Fruit fly (Drosophila melanogaster) whole organism, embryonic: Measurements from ENCODE around the gene CG14024.

Source experiments
- Adf1 ChIP-seq: fragments of 200-800 bp; sonication (Bioruptor generic); IDR thresholded peaks from 2 replicates; pipeline ENCODE4 v1.3.6; 2022; ENCODE audit warnings: missing biosample characterization, missing genetic modification characterization
- Atf6 ChIP-seq: fragments of 200-800 bp; sonication (Bioruptor generic); IDR thresholded peaks from 2 replicates; pipeline ENCODE4 v1.3.6; 2022; ENCODE audit warnings: missing biosample characterization, missing genetic modification characterization
- BtbVII ChIP-seq: fragments of 200-800 bp; sonication (Bioruptor generic); optimal IDR thresholded peaks from 3 replicates; lab custom pipeline; 2017; ENCODE audit warnings: missing biosample characterization, mild to moderate bottlenecking, missing genetic modification characterization
- CG10979 ChIP-seq: fragments of 200-800 bp; sonication (Bioruptor generic); optimal IDR thresholded peaks from 2 replicates; lab custom pipeline; 2018; ENCODE audit warnings: missing biosample characterization, mild to moderate bottlenecking, missing genetic modification characterization, moderate library complexity
- CG12769 ChIP-seq: fragments of 200-800 bp; sonication (Bioruptor generic); optimal IDR thresholded peaks from 2 replicates; lab custom pipeline; 2019; ENCODE audit warnings: missing biosample characterization, mild to moderate bottlenecking, missing genetic modification characterization, moderate library complexity
- CG12942 ChIP-seq: fragments of 200-800 bp; sonication (Bioruptor generic); optimal IDR thresholded peaks from 3 replicates; lab custom pipeline; 2016; ENCODE audit warnings: missing biosample characterization, missing genetic modification characterization
- CG17361 ChIP-seq: fragments of 200-800 bp; sonication (Bioruptor generic); IDR thresholded peaks from 3 replicates; pipeline ENCODE4 v1.3.6; 2022; ENCODE audit warnings: missing biosample characterization, missing genetic modification characterization
- CG17802 ChIP-seq: fragments of 200-800 bp; sonication (Bioruptor generic); optimal IDR thresholded peaks from 2 replicates; lab custom pipeline; 2018; ENCODE audit warnings: missing biosample characterization, mild to moderate bottlenecking, missing genetic modification characterization, moderate library complexity
- CG18619 ChIP-seq: fragments of 200-800 bp; sonication (Bioruptor generic); optimal IDR thresholded peaks from 3 replicates; lab custom pipeline; 2017; ENCODE audit warnings: missing biosample characterization, mild to moderate bottlenecking, missing genetic modification characterization
- CG32767 ChIP-seq: fragments of 200-800 bp; sonication (Bioruptor generic); IDR thresholded peaks from 2 replicates; pipeline ENCODE4 v1.3.6; 2022; ENCODE audit warnings: missing biosample characterization, missing genetic modification characterization
- CG32772 ChIP-seq: fragments of 200-800 bp; sonication (Bioruptor generic); IDR thresholded peaks from 2 replicates; pipeline ENCODE4 v1.3.6; 2022; ENCODE audit warnings: missing biosample characterization, missing genetic modification characterization
- CG3838 ChIP-seq: fragments of 200-800 bp; sonication (Bioruptor generic); optimal IDR thresholded peaks from 3 replicates; lab custom pipeline; 2016; ENCODE audit warnings: missing biosample characterization, missing genetic modification characterization
- CG42726 ChIP-seq: fragments of 200-800 bp; sonication (Bioruptor generic); IDR thresholded peaks from 2 replicates; pipeline ENCODE4 v1.3.6; 2022; ENCODE audit warnings: missing biosample characterization, missing genetic modification characterization; ENCODE audit not compliant: partially characterized antibody
- CG4854 ChIP-seq: fragments of 200-800 bp; sonication (Bioruptor generic); optimal IDR thresholded peaks from 2 replicates; lab custom pipeline; 2016; ENCODE audit warnings: missing biosample characterization, missing genetic modification characterization, inconsistent platforms
- CG5180 ChIP-seq: fragments of 200-800 bp; sonication (Bioruptor generic); optimal IDR thresholded peaks from 3 replicates; lab custom pipeline; 2017; ENCODE audit warnings: missing biosample characterization, missing genetic modification characterization, mild to moderate bottlenecking, moderate library complexity, missing genetic modification reagents
- CG7271 ChIP-seq: fragments of 200-800 bp; sonication (Bioruptor generic); optimal IDR thresholded peaks from 2 replicates; lab custom pipeline; 2018; ENCODE audit warnings: missing biosample characterization, mild to moderate bottlenecking, missing genetic modification characterization, moderate library complexity
- CG8290 ChIP-seq, 3 experiments: fragments of 200-800 bp; sonication (Bioruptor generic); optimal IDR thresholded peaks; 2 replicates each; lab custom pipeline; 2016 to 2019; ENCODE audit warnings: missing biosample characterization in 3 of 3, missing genetic modification characterization in 3 of 3, mild to moderate bottlenecking in 2 of 3, moderate library complexity in 1 of 3
- CG8944 ChIP-seq: fragments of 200-800 bp; sonication (Bioruptor generic); optimal IDR thresholded peaks from 3 replicates; lab custom pipeline; 2016; ENCODE audit warnings: missing biosample characterization, missing genetic modification characterization
- CG9437 ChIP-seq: fragments of 200-800 bp; sonication (Bioruptor generic); optimal IDR thresholded peaks from 2 replicates; lab custom pipeline; 2018; ENCODE audit warnings: missing biosample characterization, mild to moderate bottlenecking, missing genetic modification characterization
- Dp ChIP-seq: fragments of 200-800 bp; sonication (Bioruptor generic); optimal IDR thresholded peaks from 2 replicates; lab custom pipeline; 2018; ENCODE audit warnings: missing biosample characterization, mild to moderate bottlenecking, missing genetic modification characterization, moderate library complexity
- Ets65A ChIP-seq: fragments of 200-800 bp; sonication (Bioruptor generic); peaks from one replicate; lab custom pipeline; 2016; ENCODE audit warnings: missing biosample characterization, missing genetic modification characterization
- Fer2 ChIP-seq: fragments of 200-800 bp; sonication (Bioruptor generic); optimal IDR thresholded peaks from 2 replicates; lab custom pipeline; 2018; ENCODE audit warnings: missing biosample characterization, mild to moderate bottlenecking, missing genetic modification characterization, moderate library complexity
- HLH4C ChIP-seq: fragments of 200-800 bp; sonication (Bioruptor generic); IDR thresholded peaks from 3 replicates; pipeline ENCODE4 v1.3.6; 2022; ENCODE audit warnings: missing biosample characterization, missing genetic modification characterization; ENCODE audit not compliant: partially characterized antibody
- HLHmδ ChIP-seq: fragments of 200-800 bp; sonication (Bioruptor generic); optimal IDR thresholded peaks from 2 replicates; lab custom pipeline; 2018; ENCODE audit warnings: missing biosample characterization, mild to moderate bottlenecking, missing genetic modification characterization, moderate library complexity
- HmgD ChIP-seq: fragments of 200-800 bp; sonication (Bioruptor generic); optimal IDR thresholded peaks from 3 replicates; lab custom pipeline; 2016; ENCODE audit warnings: missing biosample characterization, missing genetic modification characterization
- Pdp1 ChIP-seq, 2 experiments: fragments of 200-800 bp; sonication (Bioruptor generic); optimal IDR thresholded peaks; 3 replicates each; lab custom pipeline; 2016; ENCODE audit warnings: missing biosample characterization in 2 of 2, missing genetic modification characterization in 2 of 2, mild to moderate bottlenecking in 1 of 2, moderate library complexity in 1 of 2
- Ptx1 ChIP-seq: fragments of 200-800 bp; sonication (Bioruptor generic); IDR thresholded peaks from 2 replicates; pipeline ENCODE4 v1.3.6; 2022; ENCODE audit warnings: missing biosample characterization, missing genetic modification characterization
- Ravus ChIP-seq: fragments of 200-800 bp; sonication (Bioruptor generic); IDR thresholded peaks from 2 replicates; pipeline ENCODE4 v1.3.6; 2022; ENCODE audit warnings: missing biosample characterization, missing genetic modification characterization
- Sox102F ChIP-seq: fragments of 200-800 bp; sonication (Bioruptor generic); optimal IDR thresholded peaks from 2 replicates; lab custom pipeline; 2018; ENCODE audit warnings: missing biosample characterization, mild to moderate bottlenecking, missing genetic modification characterization, moderate library complexity
- Vsx1 ChIP-seq: fragments of 200-800 bp; sonication (Bioruptor generic); optimal IDR thresholded peaks from 2 replicates; lab custom pipeline; 2017; ENCODE audit warnings: missing biosample characterization, mild to moderate bottlenecking, missing genetic modification characterization, missing genetic modification reagents
- bsh ChIP-seq, 2 experiments: fragments of 200-800 bp; sonication (Bioruptor generic); optimal IDR thresholded peaks; 2 replicates each; lab custom pipeline; 2017 to 2018; ENCODE audit warnings: mild to moderate bottlenecking in 2 of 2, missing biosample characterization in 2 of 2, missing genetic modification characterization in 2 of 2, moderate library complexity in 1 of 2
- crol ChIP-seq: fragments of 200-800 bp; sonication (Bioruptor generic); IDR thresholded peaks from 2 replicates; pipeline ENCODE4 v1.3.6; 2022; ENCODE audit warnings: missing biosample characterization, missing genetic modification characterization
- da ChIP-seq: fragments of 200-800 bp; sonication (Bioruptor generic); optimal IDR thresholded peaks from 2 replicates; lab custom pipeline; 2016; ENCODE audit warnings: missing biosample characterization, missing genetic modification characterization
- dmrt99B ChIP-seq: fragments of 200-800 bp; sonication (Bioruptor generic); optimal IDR thresholded peaks from 2 replicates; lab custom pipeline; 2018; ENCODE audit warnings: missing biosample characterization, mild to moderate bottlenecking, missing genetic modification characterization, moderate library complexity
- esg ChIP-seq: fragments of 200-800 bp; sonication (Bioruptor generic); conservative IDR thresholded peaks from 2 replicates; pipeline ENCODE4 v1.3.6; 2022; ENCODE audit warnings: missing biosample characterization, missing genetic modification characterization
- ewg ChIP-seq: fragments of 200-800 bp; sonication (Bioruptor generic); optimal IDR thresholded peaks from 3 replicates; lab custom pipeline; 2017; ENCODE audit warnings: mild to moderate bottlenecking, missing biosample characterization, missing genetic modification reagents, missing genetic modification characterization
- fd3F ChIP-seq: fragments of 200-800 bp; sonication (Bioruptor generic); optimal IDR thresholded peaks from 2 replicates; lab custom pipeline; 2018; ENCODE audit warnings: missing biosample characterization, mild to moderate bottlenecking, missing genetic modification characterization, moderate library complexity
- fd64A ChIP-seq: fragments of 200-800 bp; sonication (Bioruptor generic); optimal IDR thresholded peaks from 3 replicates; lab custom pipeline; 2018; ENCODE audit warnings: missing biosample characterization, mild to moderate bottlenecking, missing genetic modification characterization
- jing ChIP-seq: fragments of 200-800 bp; sonication (Bioruptor generic); optimal IDR thresholded peaks from 2 replicates; lab custom pipeline; 2018; ENCODE audit warnings: missing biosample characterization, mild to moderate bottlenecking, missing genetic modification characterization
- lola ChIP-seq, 3 experiments: fragments of >200 bp in 2 of 3; fragments of 200-800 bp in 1 of 3; sonication (Bioruptor generic) in 1 of 3; optimal IDR thresholded peaks; 2 replicates each; lab custom pipeline; 2017 to 2019; ENCODE audit warnings: missing biosample characterization in 3 of 3, missing genetic modification characterization in 3 of 3, mild to moderate bottlenecking in 1 of 3, moderate library complexity in 1 of 3
- pb ChIP-seq: fragments of 200-800 bp; sonication (Bioruptor generic); optimal IDR thresholded peaks from 3 replicates; lab custom pipeline; 2016; ENCODE audit warnings: missing biosample characterization, missing genetic modification characterization
- peb ChIP-seq: fragments of 200-800 bp; sonication (Bioruptor generic); IDR thresholded peaks from 2 replicates; pipeline ENCODE4 v1.3.6; 2022; ENCODE audit warnings: missing biosample characterization, missing genetic modification characterization
- run ChIP-seq: fragments of 200-800 bp; sonication (Bioruptor generic); optimal IDR thresholded peaks from 3 replicates; lab custom pipeline; 2018; ENCODE audit warnings: missing biosample characterization, mild to moderate bottlenecking, missing genetic modification characterization
- sens ChIP-seq: fragments of 200-800 bp; sonication (Bioruptor generic); peaks from one replicate; lab custom pipeline; 2016; ENCODE audit warnings: missing biosample characterization, missing genetic modification characterization
- slp2 ChIP-seq: fragments of 200-800 bp; sonication (Bioruptor generic); optimal IDR thresholded peaks from 2 replicates; lab custom pipeline; 2016; ENCODE audit warnings: missing biosample characterization, missing genetic modification characterization
- sob ChIP-seq: fragments of 200-800 bp; sonication (Bioruptor generic); IDR thresholded peaks from 2 replicates; pipeline ENCODE4 v1.3.6; 2022; ENCODE audit warnings: missing biosample characterization, missing genetic modification characterization
- wor ChIP-seq: fragments of 200-800 bp; sonication (Bioruptor generic); IDR thresholded peaks from 2 replicates; pipeline ENCODE4 v1.3.6; 2022; ENCODE audit warnings: missing biosample characterization, missing genetic modification characterization

Gene CG14024

dm6 chr2L:5302284-5302683, 12.4 kb downstream of the CG14024 start (continued):
- peak; percentile 24 for TF ChIP-seq dmrt99B (tag; lab: Kevin White, UChicago)
- TF ChIP-seq CG3838 (GFP tag; lab: Kevin White, UChicago): no peak
- peak in 1 of 2 experiments; percentile 3 for TF ChIP-seq bsh (GFP tag; optimal IDR thresholded peaks at IDR 0.05; lab: Kevin White, UChicago)
- TF ChIP-seq slp2 (GFP tag; lab: Kevin White, UChicago): no peak
- TF ChIP-seq CG18619 (GFP tag; lab: Kevin White, UChicago): no peak
- TF ChIP-seq Ptx1 (GFP tag; lab: Robert Waterston, UW): peak; percentile 17; the same call in 1 of the 2 replicates
- TF ChIP-seq BtbVII: no peak
- no peak for TF ChIP-seq Dp (GFP tag; lab: Kevin White, UChicago)
- peak; percentile 27 for TF ChIP-seq Sox102F (GFP tag; lab: Kevin White, UChicago)
- TF ChIP-seq HLHmδ (GFP tag; lab: Kevin White, UChicago): no peak
- no peak for TF ChIP-seq wor
- no peak for TF ChIP-seq CG32767 (GFP tag; lab: Robert Waterston, UW)
- no peak for TF ChIP-seq CG12769 (tag; lab: Kevin White, UChicago)
- no peak for TF ChIP-seq fd64A (GFP tag; lab: Kevin White, UChicago)
- no peak for TF ChIP-seq Adf1 (GFP tag; lab: Robert Waterston, UW)
- TF ChIP-seq CG4854 (GFP tag; lab: Kevin White, UChicago): no peak
- TF ChIP-seq, all 482 proteins: peak for 11

dm6 chr2L:5300785-5301616, 13.7 kb downstream of the CG14024 start:
- TF ChIP-seq pb (no peak), Atf6 (no peak), Ets65A (peak; percentile 14), Pdp1 (GFP tag; optimal IDR thresholded peaks at IDR 0.05; lab: Kevin White, UChicago) (peak in 1 of 2 experiments; percentile 77), Fer2 (tag; lab: Kevin White, UChicago) (no peak), CG17361 (GFP tag; lab: Robert Waterston, UW) (no peak), crol (GFP tag; lab: Robert Waterston, UW) (peak; percentile 99), CG8944 (no peak), HLH4C (GFP tag; lab: Robert Waterston, UW) (no peak), sob (0 out of 2 replicates have a peak, but pooled peaks have one; percentile 11), run (tag; lab: Kevin White, UChicago) (no peak), sens (peak; percentile 41), jing (no peak), fd3F (GFP tag; lab: Kevin White, UChicago) (no peak), Ravus (GFP tag; lab: Robert Waterston, UW) (no peak), CG12769 (tag; lab: Kevin White, UChicago) (peak; percentile 90), CG12942 (no peak), CG10979 (no peak), ewg (GFP tag; lab: Kevin White, UChicago) (no peak), CG32772 (GFP tag; lab: Robert Waterston, UW) (0 out of 2 replicates have a peak, but pooled peaks have one; percentile 10), Vsx1 (GFP tag; lab: Kevin White, UChicago) (no peak), CG7271 (tag; lab: Kevin White, UChicago) (no peak), da (GFP tag; lab: Kevin White, UChicago) (no peak), dmrt99B (tag; lab: Kevin White, UChicago) (no peak), HmgD (GFP tag; lab: Kevin White, UChicago) (no peak), lola (GFP tag; optimal IDR thresholded peaks at IDR 0.05; lab: Kevin White, UChicago) (no peak), CG42726 (GFP tag; lab: Robert Waterston, UW) (no peak), CG5180 (GFP tag; lab: Kevin White, UChicago) (peak; percentile 99), esg (GFP tag; lab: Robert Waterston, UW) (no peak), CG17802 (tag; lab: Kevin White, UChicago) (no peak), CG8290 (GFP tag; optimal IDR thresholded peaks at IDR 0.05; lab: Kevin White, UChicago) (peak; percentile 81), CG8290 (tag; optimal IDR thresholded peaks at IDR 0.05; lab: Kevin White, UChicago) (peak in 1 of 2 experiments; percentile 14), peb (no peak), CG9437 (no peak)
